Worm (Caenorhabditis elegans): Measurements from ENCODE around the gene C08D8.1.

C08D8.1 gene

ce11 chrV:8325906-8326305 lies 19.7 kb upstream of the C08D8.1 start:
- no peak for TF ChIP-seq nhr-23 (tag; optimal IDR thresholded peaks at IDR 0.05)
- no peak for TF ChIP-seq lin-13 (GFP tag; optimal IDR thresholded peaks at IDR 0.05)
- TF ChIP-seq mbf-1 (tag; optimal IDR thresholded peaks at IDR 0.05), result no peak
- no peak for TF ChIP-seq nhr-10 (tag; optimal IDR thresholded peaks at IDR 0.05)
- TF ChIP-seq unc-39 (tag; optimal IDR thresholded peaks at IDR 0.05), result no peak
- no peak for TF ChIP-seq ztf-1 (GFP tag; conservative IDR thresholded peaks at IDR 0.05)
- TF ChIP-seq skn-1 (tag; optimal IDR thresholded peaks at IDR 0.05), result no peak
- TF ChIP-seq elt-1 (tag; optimal IDR thresholded peaks at IDR 0.05), result no peak
- no peak for TF ChIP-seq unc-55 (GFP tag; optimal IDR thresholded peaks at IDR 0.05)
- TF ChIP-seq peb-1 (tag; optimal IDR thresholded peaks at IDR 0.05), result no peak
- TF ChIP-seq nhr-21 (tag; optimal IDR thresholded peaks at IDR 0.05), result no peak
- no peak for TF ChIP-seq alr-1 (tag; optimal IDR thresholded peaks at IDR 0.05)
- no peak for TF ChIP-seq unc-62 (GFP tag; optimal IDR thresholded peaks at IDR 0.05)
- no peak for TF ChIP-seq fos-1 (tag; optimal IDR thresholded peaks at IDR 0.05)
- no peak for TF ChIP-seq nhr-11 (tag; optimal IDR thresholded peaks at IDR 0.05)
- TF ChIP-seq ztf-4 (tag; optimal IDR thresholded peaks at IDR 0.05), result no peak
- TF ChIP-seq C34F6.9 (tag; optimal IDR thresholded peaks at IDR 0.05), result no peak
- TF ChIP-seq lin-39 (tag; optimal IDR thresholded peaks at IDR 0.05), result no peak
- no peak for TF ChIP-seq blmp-1 (tag; optimal IDR thresholded peaks at IDR 0.05; ENCODE audit: insufficient read depth)
- TF ChIP-seq nhr-6 (tag; optimal IDR thresholded peaks at IDR 0.05), result no peak

ce11 chrV:8327080-8327479 lies 18.5 kb upstream of the C08D8.1 start:
- TF ChIP-seq lin-39 (tag; optimal IDR thresholded peaks at IDR 0.05), result no peak
- TF ChIP-seq blmp-1 (tag; optimal IDR thresholded peaks at IDR 0.05; ENCODE audit: insufficient read depth), result no peak
- TF ChIP-seq F13H6.1 (tag; optimal IDR thresholded peaks at IDR 0.05), result no peak
- TF ChIP-seq ztf-4 (tag; optimal IDR thresholded peaks at IDR 0.05), result no peak
- TF ChIP-seq unc-62 (GFP tag; optimal IDR thresholded peaks at IDR 0.05), result no peak
- no peak for TF ChIP-seq R02D3.7 (tag; optimal IDR thresholded peaks at IDR 0.05)
- no peak for TF ChIP-seq snpc-4 (tag; optimal IDR thresholded peaks at IDR 0.05)
- no peak for TF ChIP-seq aly-2 (tag; optimal IDR thresholded peaks at IDR 0.05)
- TF ChIP-seq nhr-129 (tag; optimal IDR thresholded peaks at IDR 0.05), result no peak
- TF ChIP-seq ceh-82 (tag; optimal IDR thresholded peaks at IDR 0.05), result no peak
- no peak for TF ChIP-seq nhr-6 (tag; optimal IDR thresholded peaks at IDR 0.05)
- no peak for TF ChIP-seq nhr-23 (tag; optimal IDR thresholded peaks at IDR 0.05)
- no peak for TF ChIP-seq sma-9 (GFP tag; optimal IDR thresholded peaks at IDR 0.05)
- TF ChIP-seq sma-9 (tag; optimal IDR thresholded peaks at IDR 0.05), result no peak

- TF ChIP-seq dmd-4 (tag; optimal IDR thresholded peaks at IDR 0.05) (no peak), skn-1 (tag; optimal IDR thresholded peaks at IDR 0.05) (no peak), ztf-1 (GFP tag; conservative IDR thresholded peaks at IDR 0.05) (no peak), ztf-11 (tag; optimal IDR thresholded peaks at IDR 0.05) (no peak), nhr-12 (tag; optimal IDR thresholded peaks at IDR 0.05) (no peak), fos-1 (tag; optimal IDR thresholded peaks at IDR 0.05) (no peak), peb-1 (tag; optimal IDR thresholded peaks at IDR 0.05) (no peak), sma-9 (GFP tag; optimal IDR thresholded peaks at IDR 0.05) (no peak), sma-9 (tag; optimal IDR thresholded peaks at IDR 0.05) (no peak), nhr-25 (tag; optimal IDR thresholded peaks at IDR 0.05) (no peak), R02D3.7 (tag; optimal IDR thresholded peaks at IDR 0.05) (no peak), lin-39 (tag; optimal IDR thresholded peaks at IDR 0.05) (no peak), mdl-1 (tag; optimal IDR thresholded peaks at IDR 0.05) (no peak), C34F6.9 (tag; optimal IDR thresholded peaks at IDR 0.05) (no peak), mab-5 (tag; optimal IDR thresholded peaks at IDR 0.05) (no peak), unc-39 (tag; optimal IDR thresholded peaks at IDR 0.05) (no peak), elt-1 (tag; optimal IDR thresholded peaks at IDR 0.05) (no peak)
These were observed 11.2 kb upstream of the C08D8.1 start, which contains the start of gene tmd-2 for ce11 chrV:8334360-8334759. tmd-2 (plus strand) TSS chrV:8334660.

ce11 chrV:8335620-8336019 lies 9.9 kb upstream of the C08D8.1 start:
- no peak for TF ChIP-seq nhr-237 (tag; optimal IDR thresholded peaks at IDR 0.05)
- peak; percentile 23 for TF ChIP-seq sma-9 (GFP tag; optimal IDR thresholded peaks at IDR 0.05)
- TF ChIP-seq sma-9 (tag; optimal IDR thresholded peaks at IDR 0.05), result no peak
- peak; percentile 31 for TF ChIP-seq C34F6.9 (tag; optimal IDR thresholded peaks at IDR 0.05)
- TF ChIP-seq snpc-4 (tag; optimal IDR thresholded peaks at IDR 0.05), result no peak
- no peak for TF ChIP-seq aly-2 (tag; optimal IDR thresholded peaks at IDR 0.05)
- no peak for TF ChIP-seq unc-62 (GFP tag; optimal IDR thresholded peaks at IDR 0.05)
- TF ChIP-seq zag-1 (tag; optimal IDR thresholded peaks at IDR 0.05), result no peak
- TF ChIP-seq nhr-129 (tag; optimal IDR thresholded peaks at IDR 0.05), result peak; percentile 20
- no peak for TF ChIP-seq ceh-82 (tag; optimal IDR thresholded peaks at IDR 0.05)
- peak; percentile 31 for TF ChIP-seq blmp-1 (tag; optimal IDR thresholded peaks at IDR 0.05; ENCODE audit: insufficient read depth)

Data from whole organism, L2 larva.